Worm (Caenorhabditis elegans) whole organism, L4 larva: ENCODE results near the gene C35A5.3.

Source experiments
- ZK337.2 ChIP-seq: fragments of 200-800 bp; sonication (Bioruptor generic); IDR thresholded peaks from 2 replicates; pipeline ENCODE4 v1.3.6; 2022; ENCODE audit warnings: missing genetic modification reagents, missing genetic modification characterization, missing compliant biosample characterization
- daf-12 ChIP-seq: fragments of 150-350 bp; optimal IDR thresholded peaks from 2 replicates; lab custom pipeline; 2014; ENCODE audit warnings: missing biosample characterization, missing genetic modification reagents, missing genetic modification characterization
- daf-16 ChIP-seq, 3 experiments: sonication (generic microtip); optimal IDR thresholded peaks; 2 replicates each; lab custom pipeline; 2016 to 2017; ENCODE audit warnings: missing genetic modification characterization in 3 of 3, missing genetic modification reagents in 3 of 3, mild to moderate bottlenecking in 2 of 3, missing compliant biosample characterization in 2 of 3, missing biosample characterization in 1 of 3, moderate library complexity in 1 of 3
- lim-7 ChIP-seq: fragments of 200-800 bp; sonication (Bioruptor generic); IDR thresholded peaks from 2 replicates; pipeline ENCODE4 v1.3.6; 2022; ENCODE audit warnings: missing genetic modification characterization, missing compliant biosample characterization
- lir-3 ChIP-seq: sonication (generic microtip); optimal IDR thresholded peaks from 2 replicates; lab custom pipeline; 2016; ENCODE audit warnings: mild to moderate bottlenecking, missing genetic modification characterization, missing compliant biosample characterization
- madf-9 ChIP-seq: fragments of 200-800 bp; sonication (Bioruptor generic); conservative IDR thresholded peaks from 2 replicates; pipeline ENCODE4 v1.3.6; 2022; ENCODE audit warnings: missing genetic modification reagents, missing genetic modification characterization, missing compliant biosample characterization
- mxl-2 ChIP-seq: fragments of 200-800 bp; sonication (Bioruptor generic); conservative IDR thresholded peaks from 2 replicates; pipeline ENCODE4 v1.3.6; 2022; ENCODE audit warnings: missing genetic modification reagents, missing genetic modification characterization, missing compliant biosample characterization
- nhr-28 ChIP-seq: fragments of 150-350 bp; optimal IDR thresholded peaks from 2 replicates; lab custom pipeline; 2014; ENCODE audit warnings: missing biosample characterization, missing genetic modification characterization

ce11 chrV:10503011-10503410 is 1.8 kb upstream of the C35A5.3 start, which contains the start of gene C35A5.11:
- TF ChIP-seq lim-7 (GFP tag; lab: Robert Waterston, UW) (no peak), daf-12 (no peak), madf-9 (GFP tag; lab: Robert Waterston, UW) (no peak), nhr-28 (tag; lab: Kevin White, UChicago) (no peak), lir-3 (tag; lab: Kevin White, UChicago) (no peak), ZK337.2 (GFP tag; lab: Robert Waterston, UW) (no peak), daf-16 (GFP tag; optimal IDR thresholded peaks at IDR 0.05; lab: Kevin White, UChicago) (no peak), daf-16 (tag; optimal IDR thresholded peaks at IDR 0.05; lab: Kevin White, UChicago) (no peak), mxl-2 (GFP tag; lab: Robert Waterston, UW) (no peak)
